Worm (Caenorhabditis elegans): ENCODE results near the gene Y67A10A.11.

DNA sequence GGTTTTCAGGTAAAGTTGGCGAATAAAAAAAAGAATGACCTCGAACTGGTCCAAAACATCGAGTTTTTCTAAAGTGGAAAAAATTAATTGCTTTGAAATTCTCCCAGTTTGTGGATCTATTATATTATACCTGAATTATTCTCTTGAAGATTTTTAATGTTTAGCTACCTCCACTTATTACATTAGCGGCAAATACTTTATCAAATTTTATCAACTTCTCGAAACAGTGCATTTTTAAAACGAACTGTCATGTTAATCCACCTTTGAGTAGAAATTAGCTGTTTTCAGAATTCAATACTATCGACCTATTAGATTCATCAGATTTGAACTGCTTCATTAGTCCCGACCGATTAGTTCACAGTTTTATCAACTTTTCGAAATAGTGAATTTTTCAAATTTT lies 21.7 kb upstream of the Y67A10A.11 start:
- TF ChIP-seq flt-1 (GFP tag; IDR thresholded peaks at IDR 0.05), result no peak
- TF ChIP-seq cog-1 (tag; optimal IDR thresholded peaks at IDR 0.05), result no peak
- no peak for TF ChIP-seq klf-2 (GFP tag; conservative IDR thresholded peaks at IDR 0.05)
- no peak for TF ChIP-seq tab-1 (GFP tag; IDR thresholded peaks at IDR 0.05)
